Worm (Caenorhabditis elegans): ENCODE measurements around the gene pus-1.

- TF ChIP-seq unc-62 (GFP tag; optimal IDR thresholded peaks at IDR 0.05) = no peak
- TF ChIP-seq lsy-2 (tag; optimal IDR thresholded peaks at IDR 0.05) = no peak
- no peak for TF ChIP-seq lin-39 (tag; optimal IDR thresholded peaks at IDR 0.05)
- no peak for TF ChIP-seq F13H6.1 (tag; optimal IDR thresholded peaks at IDR 0.05)
- no peak for TF ChIP-seq ztf-4 (tag; optimal IDR thresholded peaks at IDR 0.05)
- no peak for TF ChIP-seq dmd-4 (tag; optimal IDR thresholded peaks at IDR 0.05)
- no peak for TF ChIP-seq snpc-4 (tag; optimal IDR thresholded peaks at IDR 0.05)
- no peak for TF ChIP-seq lin-13 (GFP tag; optimal IDR thresholded peaks at IDR 0.05)
- TF ChIP-seq Y55F3AM.14 (GFP tag; optimal IDR thresholded peaks at IDR 0.05) = no peak
- no peak for TF ChIP-seq nhr-12 (tag; optimal IDR thresholded peaks at IDR 0.05)
- no peak for TF ChIP-seq skn-1 (tag; optimal IDR thresholded peaks at IDR 0.05)
These were observed 45.5 kb upstream of the pus-1 start for ce11 chrV:16840283-16840682.

Data from whole organism, L2 larva.